Worm (Caenorhabditis elegans): ENCODE data around the gene srw-24.

DNA sequence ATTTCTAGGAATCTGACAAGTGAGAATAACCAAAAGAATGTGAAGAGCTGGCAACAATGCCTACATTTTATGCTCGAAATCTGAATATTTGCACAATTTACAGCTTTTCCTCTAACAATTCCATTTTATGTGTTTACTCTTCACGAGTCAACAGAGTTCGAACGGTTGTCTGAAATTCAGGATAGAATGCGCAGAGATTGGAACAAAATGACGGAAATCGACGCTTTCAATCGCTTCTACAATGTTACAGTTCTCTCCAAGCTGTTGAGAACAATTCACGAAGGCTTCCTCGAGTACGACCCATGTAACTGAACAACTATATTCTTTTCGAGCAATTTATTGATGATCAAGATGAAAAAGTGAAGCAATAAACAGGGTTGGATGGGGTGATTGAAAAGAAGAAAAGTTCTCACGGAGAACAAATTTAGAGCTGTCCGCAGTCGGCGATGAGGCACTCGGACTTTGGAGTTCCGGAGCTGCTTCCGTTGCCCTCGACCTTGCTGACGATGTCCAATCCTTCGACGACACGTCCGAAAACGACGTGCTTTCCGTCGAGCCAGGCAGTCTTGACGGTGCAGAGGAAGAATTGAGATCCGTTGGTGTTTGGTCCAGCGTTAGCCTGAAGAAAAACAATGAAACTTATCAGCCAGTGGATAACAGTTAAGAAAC, 37.4 kb upstream of the srw-24 start, which contains the start of gene Y75B12B.3:
- no peak for TF ChIP-seq xbp-1 (tag; optimal IDR thresholded peaks at IDR 0.05)
- TF ChIP-seq nhr-19 (GFP tag; conservative IDR thresholded peaks at IDR 0.05) = no peak
- no peak for TF ChIP-seq sox-4 (tag; optimal IDR thresholded peaks at IDR 0.05)
- TF ChIP-seq nhr-11 (tag; optimal IDR thresholded peaks at IDR 0.05) = no peak
- TF ChIP-seq fkh-8 (tag; optimal IDR thresholded peaks at IDR 0.05) = no peak
- TF ChIP-seq egl-27 (tag; optimal IDR thresholded peaks at IDR 0.05) = no peak
- no peak for TF ChIP-seq C04F5.9 (tag; optimal IDR thresholded peaks at IDR 0.05)
- TF ChIP-seq Y116A8C.19 (tag; optimal IDR thresholded peaks at IDR 0.05; ENCODE audit: borderline replicate concordance) = no peak
- TF ChIP-seq elt-3 (tag; optimal IDR thresholded peaks at IDR 0.05) = no peak
